Fruit fly (Drosophila melanogaster): ENCODE results near the gene Ccp84Ad.

DNA sequence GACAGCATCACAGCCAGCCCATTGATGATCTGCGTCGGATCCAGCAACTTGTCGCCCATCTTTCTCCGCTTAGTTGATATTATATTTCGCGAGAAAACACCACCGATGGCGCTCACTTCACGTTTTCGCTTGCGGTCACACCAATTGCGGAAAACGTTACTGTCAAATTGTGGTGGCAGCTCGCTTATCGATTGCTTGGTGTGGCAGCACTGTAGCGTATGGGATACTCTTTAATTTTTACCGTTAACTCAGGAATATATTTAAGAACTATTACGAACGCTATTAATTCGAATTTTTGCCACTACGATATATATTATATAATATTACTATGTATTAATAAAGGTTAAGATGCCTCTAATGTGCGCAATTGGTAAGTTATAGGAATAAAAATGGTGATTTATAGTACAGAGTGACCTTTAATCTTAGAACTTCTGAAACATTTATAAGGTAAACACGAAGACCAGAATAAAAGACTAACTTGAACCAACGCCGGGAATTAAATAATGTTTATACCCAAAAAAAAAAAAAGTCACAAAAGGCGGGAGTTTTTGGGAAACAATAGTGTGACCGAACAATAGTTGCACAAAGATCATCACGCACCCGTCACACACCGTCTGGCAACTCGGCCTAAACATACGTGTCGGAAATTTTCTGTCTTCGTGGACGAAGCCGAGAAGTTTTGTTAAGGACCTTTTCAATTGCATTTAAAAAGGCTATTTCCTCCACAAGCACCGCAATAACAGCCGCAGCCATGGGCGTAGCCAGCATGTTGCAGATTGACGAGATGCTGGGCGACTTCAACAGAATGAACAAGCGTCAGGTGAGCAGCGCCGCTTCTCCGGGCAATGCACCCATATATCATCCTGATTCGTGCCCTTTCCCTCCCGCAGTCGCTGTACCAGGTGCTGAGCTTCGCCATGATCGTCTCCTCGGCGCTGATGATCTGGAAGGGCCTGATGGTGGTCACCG lies 35.0 kb upstream of the Ccp84Ad start, which contains the start of the genes CG1307 and twr:
- TF ChIP-seq h (GFP tag; optimal IDR thresholded peaks at IDR 0.05) (no peak), Dif (GFP tag; optimal IDR thresholded peaks at IDR 0.05; ENCODE audit: partially characterized antibody) (no peak), HLH106 (tag; optimal IDR thresholded peaks at IDR 0.05) (no peak), CrebA (GFP tag; optimal IDR thresholded peaks at IDR 0.05; ENCODE audit: borderline replicate concordance) (no peak), pan (optimal IDR thresholded peaks at IDR 0.05) (no peak), br (GFP tag; optimal IDR thresholded peaks at IDR 0.05) (no peak), usp (GFP tag; optimal IDR thresholded peaks at IDR 0.05) (no peak), psq (GFP tag; optimal IDR thresholded peaks at IDR 0.05) (no peak), sage (GFP tag; optimal IDR thresholded peaks at IDR 0.05) (no peak), dmrt93B (GFP tag; optimal IDR thresholded peaks at IDR 0.05) (no peak), lola (GFP tag; optimal IDR thresholded peaks at IDR 0.05) (no peak)
